Worm (Caenorhabditis elegans) whole organism, midembryonic: ENCODE results near the gene mec-12.

Experiments
- T22C8.4 ChIP-seq: fragments of 200-800 bp; sonication (Bioruptor generic); IDR thresholded peaks from 2 replicates; pipeline ENCODE4 v1.3.6; 2022; ENCODE audit warnings: missing genetic modification characterization, missing compliant biosample characterization
- cog-1 ChIP-seq: sonication (generic microtip); optimal IDR thresholded peaks from 2 replicates; lab custom pipeline; 2016; ENCODE audit warnings: missing genetic modification characterization, missing compliant biosample characterization
- flt-1 ChIP-seq: fragments of 200-800 bp; sonication (Bioruptor generic); IDR thresholded peaks from 2 replicates; pipeline ENCODE4 v1.3.6; 2022; ENCODE audit warnings: missing genetic modification characterization, missing compliant biosample characterization
- klf-2 ChIP-seq: fragments of 200-800 bp; sonication (Bioruptor generic); conservative IDR thresholded peaks from 2 replicates; pipeline ENCODE4 v1.3.6; 2022; ENCODE audit warnings: missing genetic modification reagents, missing genetic modification characterization, missing compliant biosample characterization
- med-1 ChIP-seq: sonication (generic microtip); optimal IDR thresholded peaks from 2 replicates; lab custom pipeline; 2017; ENCODE audit warnings: missing genetic modification characterization, mild to moderate bottlenecking, missing compliant biosample characterization, antibody characterized with exemption, missing genetic modification reagents; ENCODE audit not compliant: insufficient read depth
- ref-1 ChIP-seq: fragments of 200-800 bp; sonication (Bioruptor generic); conservative IDR thresholded peaks from 2 replicates; pipeline ENCODE4 v1.3.6; 2022; ENCODE audit warnings: missing genetic modification reagents, missing genetic modification characterization, missing compliant biosample characterization
- tab-1 ChIP-seq: fragments of 200-800 bp; sonication (Bioruptor generic); IDR thresholded peaks from 2 replicates; pipeline ENCODE4 v1.3.6; 2022; ENCODE audit warnings: missing genetic modification characterization, missing compliant biosample characterization
- ztf-23 ChIP-seq: fragments of 200-800 bp; sonication (Bioruptor generic); IDR thresholded peaks from 2 replicates; pipeline ENCODE4 v1.3.6; 2022; ENCODE audit warnings: missing genetic modification reagents, missing genetic modification characterization, missing compliant biosample characterization
- ztf-29 ChIP-seq: fragments of 200-800 bp; sonication (Bioruptor generic); IDR thresholded peaks from 2 replicates; pipeline ENCODE4 v1.3.6; 2022; ENCODE audit warnings: missing genetic modification reagents, missing genetic modification characterization, missing compliant biosample characterization

mec-12 gene

DNA sequence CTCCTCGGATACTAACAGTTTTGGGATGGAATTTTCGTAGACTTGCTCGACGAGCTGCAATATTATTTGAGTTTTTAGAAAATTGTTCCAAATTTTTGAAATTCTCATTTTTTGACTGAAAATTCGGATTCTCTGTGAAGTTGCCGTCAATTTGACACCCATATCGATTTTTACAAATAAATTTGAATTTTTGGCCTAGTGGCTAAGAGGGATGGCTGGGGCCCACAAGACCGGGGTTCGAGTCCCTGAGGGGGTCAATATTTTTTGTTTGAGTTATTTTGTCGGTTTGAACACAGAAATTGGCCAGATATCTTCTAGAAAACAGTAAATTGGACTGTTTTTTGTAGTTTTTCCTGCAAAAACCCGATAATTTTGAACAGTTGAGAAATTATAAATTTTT, 28.4 kb downstream of the mec-12 start:
- no peak for TF ChIP-seq cog-1 (tag; lab: Kevin White, UChicago)
- no peak for TF ChIP-seq ztf-23
- TF ChIP-seq ztf-29 (GFP tag; lab: Robert Waterston, UW): no peak
- TF ChIP-seq T22C8.4 (GFP tag; lab: Robert Waterston, UW): no peak

DNA sequence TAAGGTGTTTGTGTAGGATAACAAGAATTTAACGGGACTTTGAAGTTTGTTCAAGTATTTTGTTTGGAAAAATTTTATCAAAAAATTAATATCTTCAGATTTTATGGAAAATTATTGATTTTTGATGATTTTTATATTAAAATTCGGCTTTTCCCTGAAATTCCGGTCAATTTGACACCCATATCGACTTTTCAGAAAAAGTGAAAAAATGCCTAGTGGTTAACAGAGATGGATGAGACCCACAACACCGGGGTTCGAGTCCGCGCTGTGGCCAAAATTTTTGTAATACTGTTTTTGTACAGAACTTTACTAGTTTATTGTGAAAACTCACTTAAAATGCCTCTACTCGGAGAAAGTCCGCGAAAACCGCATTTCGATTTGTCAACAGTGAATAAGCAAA, 29.5 kb downstream of the mec-12 start:
- TF ChIP-seq klf-2 (GFP tag; lab: Robert Waterston, UW) (no peak), ztf-23 (no peak), flt-1 (GFP tag; lab: Robert Waterston, UW) (no peak), ref-1 (GFP tag; lab: Robert Waterston, UW) (no peak), T22C8.4 (GFP tag; lab: Robert Waterston, UW) (no peak), tab-1 (no peak), cog-1 (tag; lab: Kevin White, UChicago) (no peak), ztf-29 (GFP tag; lab: Robert Waterston, UW) (no peak), med-1 (GFP tag; lab: Kevin White, UChicago) (no peak)

DNA sequence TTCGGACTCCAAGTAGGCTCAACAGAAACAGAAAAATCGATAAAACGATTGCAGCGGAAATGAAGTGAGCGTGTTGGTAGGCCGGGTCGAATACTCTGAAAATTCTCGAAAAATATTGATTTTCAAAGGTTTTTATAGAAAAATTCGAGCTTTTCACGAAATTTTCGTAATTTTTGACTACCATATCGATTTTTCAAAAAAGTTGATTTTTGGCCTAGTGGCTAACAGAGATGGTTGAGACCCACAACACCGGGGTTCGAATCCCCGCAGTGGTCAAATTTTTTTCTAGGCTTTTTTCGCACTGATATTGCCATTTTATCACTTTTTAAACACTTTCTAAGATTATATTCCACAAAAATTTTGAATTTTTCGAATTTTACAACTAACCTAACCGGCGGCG, 30.2 kb downstream of the mec-12 start:
- no peak for TF ChIP-seq flt-1 (GFP tag; lab: Robert Waterston, UW)
- TF ChIP-seq cog-1 (tag; lab: Kevin White, UChicago): no peak
- TF ChIP-seq tab-1: no peak
- TF ChIP-seq med-1 (GFP tag; lab: Kevin White, UChicago): no peak
- no peak for TF ChIP-seq ztf-23
- TF ChIP-seq ztf-29 (GFP tag; lab: Robert Waterston, UW): no peak
- no peak for TF ChIP-seq ref-1 (GFP tag; lab: Robert Waterston, UW)
- no peak for TF ChIP-seq T22C8.4 (GFP tag; lab: Robert Waterston, UW)
- TF ChIP-seq klf-2 (GFP tag; lab: Robert Waterston, UW): no peak

DNA sequence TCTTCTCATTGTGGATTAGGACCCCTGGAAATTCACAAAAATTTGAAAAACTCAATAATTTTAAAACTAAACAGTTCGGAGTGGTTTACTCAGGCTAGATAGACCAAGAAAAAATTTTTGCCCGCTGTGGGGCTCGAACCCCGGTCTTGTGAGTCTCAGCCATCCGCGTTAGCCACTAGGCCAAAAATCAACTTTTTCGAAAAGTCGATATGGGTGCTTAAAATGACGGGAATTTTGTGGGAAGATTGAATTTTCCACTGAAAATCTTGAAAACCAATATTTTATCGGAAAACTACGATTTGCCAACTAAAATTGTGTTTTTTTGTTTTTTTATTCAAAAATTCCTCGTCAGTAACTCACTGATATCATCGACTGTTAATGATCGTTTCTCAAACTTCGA, 31.5 kb downstream of the mec-12 start:
- TF ChIP-seq cog-1 (tag; lab: Kevin White, UChicago) (no peak), klf-2 (GFP tag; lab: Robert Waterston, UW) (no peak), flt-1 (GFP tag; lab: Robert Waterston, UW) (no peak), ztf-23 (no peak), med-1 (GFP tag; lab: Kevin White, UChicago) (no peak), T22C8.4 (GFP tag; lab: Robert Waterston, UW) (no peak)

- TF ChIP-seq ztf-23 (no peak), klf-2 (GFP tag; lab: Robert Waterston, UW) (no peak), flt-1 (GFP tag; lab: Robert Waterston, UW) (no peak), tab-1 (no peak), ref-1 (GFP tag; lab: Robert Waterston, UW) (no peak), cog-1 (tag; lab: Kevin White, UChicago) (no peak)
Measured at ce11 chrIII:3106301-3106700, 32.7 kb downstream of the mec-12 start.

ce11 chrIII:3105212-3105611, 33.8 kb downstream of the mec-12 start:
- TF ChIP-seq cog-1 (tag; lab: Kevin White, UChicago) (no peak), tab-1 (no peak), med-1 (GFP tag; lab: Kevin White, UChicago) (no peak), ztf-29 (GFP tag; lab: Robert Waterston, UW) (no peak), ztf-23 (no peak), flt-1 (GFP tag; lab: Robert Waterston, UW) (no peak), ref-1 (GFP tag; lab: Robert Waterston, UW) (no peak), T22C8.4 (GFP tag; lab: Robert Waterston, UW) (no peak), klf-2 (GFP tag; lab: Robert Waterston, UW) (no peak)

- TF ChIP-seq ref-1 (GFP tag; lab: Robert Waterston, UW): no peak
- no peak for TF ChIP-seq flt-1 (GFP tag; lab: Robert Waterston, UW)
- no peak for TF ChIP-seq tab-1
Measured at ce11 chrIII:3104536-3104935, 34.5 kb downstream of the mec-12 start.

- TF ChIP-seq ref-1 (GFP tag; lab: Robert Waterston, UW) (no peak), T22C8.4 (GFP tag; lab: Robert Waterston, UW) (no peak), ztf-23 (no peak), med-1 (GFP tag; lab: Kevin White, UChicago) (no peak), tab-1 (no peak), ztf-29 (GFP tag; lab: Robert Waterston, UW) (no peak), flt-1 (GFP tag; lab: Robert Waterston, UW) (no peak)
Measured at ce11 chrIII:3103905-3104360, 35.1 kb downstream of the mec-12 start, which contains the start of gene Y53G8B.2. Gene Y53G8B.2 (minus strand): TSS chrIII:3103955.

- TF ChIP-seq med-1 (GFP tag; lab: Kevin White, UChicago) (no peak), klf-2 (GFP tag; lab: Robert Waterston, UW) (no peak), flt-1 (GFP tag; lab: Robert Waterston, UW) (no peak), tab-1 (no peak), ztf-23 (no peak), T22C8.4 (GFP tag; lab: Robert Waterston, UW) (no peak), cog-1 (tag; lab: Kevin White, UChicago) (no peak), ztf-29 (GFP tag; lab: Robert Waterston, UW) (no peak), ref-1 (GFP tag; lab: Robert Waterston, UW) (no peak)
Measured at ce11 chrIII:3100593-3101270, 38.3 kb downstream of the mec-12 start.

DNA sequence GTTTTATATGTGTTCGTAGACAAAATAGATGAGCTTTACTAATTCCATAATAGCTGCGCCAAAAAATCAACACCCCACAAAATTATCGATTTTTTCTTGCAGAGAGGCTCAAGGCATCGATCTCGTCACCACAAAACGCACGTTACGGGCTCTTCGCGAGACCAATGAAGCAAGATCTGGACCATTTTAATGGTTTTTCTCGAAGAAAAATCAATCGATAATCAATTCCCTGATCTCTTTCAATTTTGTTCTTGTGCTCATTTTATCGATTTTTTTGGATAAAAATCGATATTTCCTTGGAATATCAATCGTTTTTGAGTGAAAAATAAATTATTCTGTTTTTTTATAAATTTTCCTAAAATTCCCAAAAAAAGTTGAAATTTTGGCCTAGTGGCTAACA, 38.9 kb downstream of the mec-12 start:
- TF ChIP-seq T22C8.4 (GFP tag; lab: Robert Waterston, UW): peak; percentile 83
- TF ChIP-seq klf-2 (GFP tag; lab: Robert Waterston, UW): no peak
